Worm (Caenorhabditis elegans) whole organism, midembryonic: ENCODE measurements around the gene C06B8.7.

Source experiments
- flt-1 ChIP-seq: fragments of 200-800 bp; sonication (Bioruptor generic); IDR thresholded peaks from 2 replicates; pipeline ENCODE4 v1.3.6; 2022; ENCODE audit warnings: missing genetic modification characterization, missing compliant biosample characterization
- klf-2 ChIP-seq: fragments of 200-800 bp; sonication (Bioruptor generic); conservative IDR thresholded peaks from 2 replicates; pipeline ENCODE4 v1.3.6; 2022; ENCODE audit warnings: missing genetic modification reagents, missing genetic modification characterization, missing compliant biosample characterization
- med-1 ChIP-seq: sonication (generic microtip); optimal IDR thresholded peaks from 2 replicates; lab custom pipeline; 2017; ENCODE audit warnings: missing genetic modification characterization, mild to moderate bottlenecking, missing compliant biosample characterization, antibody characterized with exemption, missing genetic modification reagents; ENCODE audit not compliant: insufficient read depth
- ztf-23 ChIP-seq: fragments of 200-800 bp; sonication (Bioruptor generic); IDR thresholded peaks from 2 replicates; pipeline ENCODE4 v1.3.6; 2022; ENCODE audit warnings: missing genetic modification reagents, missing genetic modification characterization, missing compliant biosample characterization
- ztf-29 ChIP-seq: fragments of 200-800 bp; sonication (Bioruptor generic); IDR thresholded peaks from 2 replicates; pipeline ENCODE4 v1.3.6; 2022; ENCODE audit warnings: missing genetic modification reagents, missing genetic modification characterization, missing compliant biosample characterization

DNA sequence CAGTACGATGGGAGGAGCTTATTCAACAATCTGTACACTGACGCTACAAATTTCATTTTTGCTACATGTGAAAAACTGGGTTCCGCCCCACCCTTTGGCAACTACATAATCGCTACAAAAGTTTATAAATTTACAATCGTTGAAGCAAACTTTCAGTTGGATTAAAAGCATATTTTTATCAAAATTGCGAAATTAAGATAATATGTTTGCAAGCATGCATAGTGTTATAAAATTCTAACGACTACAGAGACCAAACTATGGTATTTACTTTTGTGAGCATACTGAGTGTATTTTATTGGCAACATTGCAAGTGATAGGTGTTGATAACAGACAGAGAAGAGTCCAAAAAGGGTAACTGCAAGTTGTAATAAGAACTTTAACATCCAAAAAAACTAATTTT lies 19.9 kb upstream of the C06B8.7 start, which contains the start of gene C06B8.2:
- TF ChIP-seq ztf-29 (GFP tag; lab: Robert Waterston, UW), result no peak
- TF ChIP-seq klf-2 (GFP tag; lab: Robert Waterston, UW), result no peak
- no peak for TF ChIP-seq ztf-23
- no peak for TF ChIP-seq flt-1 (GFP tag; lab: Robert Waterston, UW)
- TF ChIP-seq med-1 (GFP tag; lab: Kevin White, UChicago), result no peak
